Worm (Caenorhabditis elegans): Measurements from ENCODE around the gene F23D12.4.

- TF ChIP-seq F16B12.6 (tag; optimal IDR thresholded peaks at IDR 0.05) (no peak), C16A3.4 (tag; optimal IDR thresholded peaks at IDR 0.05) (no peak), mdl-1 (tag; optimal IDR thresholded peaks at IDR 0.05) (no peak), unc-62 (GFP tag; optimal IDR thresholded peaks at IDR 0.05) (no peak), hlh-4 (tag; optimal IDR thresholded peaks at IDR 0.05) (no peak), nhr-20 (tag; optimal IDR thresholded peaks at IDR 0.05) (no peak), nhr-76 (tag; optimal IDR thresholded peaks at IDR 0.05) (no peak), lin-39 (tag; optimal IDR thresholded peaks at IDR 0.05) (no peak), lin-15B (tag; optimal IDR thresholded peaks at IDR 0.05) (no peak), fkh-4 (tag; optimal IDR thresholded peaks at IDR 0.05; ENCODE audit: borderline replicate concordance) (no peak), lir-3 (tag; optimal IDR thresholded peaks at IDR 0.05; ENCODE audit: poor library complexity) (no peak), mep-1 (tag; optimal IDR thresholded peaks at IDR 0.05) (no peak), C34B4.2 (tag; optimal IDR thresholded peaks at IDR 0.05) (no peak)
Observed at ce11 chrX:14470687-14471086, 25.9 kb downstream of the F23D12.4 start, which contains the start of gene M163.10.
